Worm (Caenorhabditis elegans) whole organism, L4 larva: ENCODE results near the gene srd-38.

Experiments
- R02D3.7 ChIP-seq: fragments of 150-350 bp; sonication (generic microtip); optimal IDR thresholded peaks from 3 replicates; lab custom pipeline; 2014; ENCODE audit warnings: missing biosample characterization, missing genetic modification characterization
- Y48G9A.11 ChIP-seq: fragments of 200-800 bp; sonication (Bioruptor generic); IDR thresholded peaks from 2 replicates; pipeline ENCODE4 v1.3.6; 2022; ENCODE audit warnings: missing genetic modification reagents, missing genetic modification characterization, missing compliant biosample characterization
- ceh-62 ChIP-seq: sonication (generic microtip); optimal IDR thresholded peaks from 2 replicates; lab custom pipeline; 2017; ENCODE audit warnings: missing biosample characterization, missing genetic modification characterization
- dmd-8 ChIP-seq: fragments of 200-800 bp; sonication (Bioruptor generic); IDR thresholded peaks from 2 replicates; pipeline ENCODE4 v1.3.6; 2022; ENCODE audit warnings: missing genetic modification characterization, missing compliant biosample characterization
- dpl-1 ChIP-seq: fragments of 150-350 bp; optimal IDR thresholded peaks from 2 replicates; lab custom pipeline; 2014; ENCODE audit warnings: missing biosample characterization, missing genetic modification reagents, missing genetic modification characterization
- fkh-10 ChIP-seq: fragments of 150-350 bp; optimal IDR thresholded peaks from 2 replicates; lab custom pipeline; 2014; ENCODE audit warnings: missing biosample characterization, missing genetic modification reagents, missing genetic modification characterization
- fos-1 ChIP-seq: fragments of 150-350 bp; optimal IDR thresholded peaks from 2 replicates; lab custom pipeline; 2014; ENCODE audit warnings: missing biosample characterization, missing genetic modification characterization
- lin-39 ChIP-seq: fragments of 150-350 bp; optimal IDR thresholded peaks from 2 replicates; lab custom pipeline; 2014; ENCODE audit warnings: missing biosample characterization, missing genetic modification reagents, missing genetic modification characterization
- nhr-11 ChIP-seq: fragments of 150-350 bp; optimal IDR thresholded peaks from 2 replicates; lab custom pipeline; 2014; ENCODE audit warnings: missing biosample characterization, missing genetic modification characterization
- nhr-41 ChIP-seq: fragments of 200-800 bp; sonication (Bioruptor generic); IDR thresholded peaks from 2 replicates; pipeline ENCODE4 v1.3.6; 2022; ENCODE audit warnings: missing genetic modification reagents, missing genetic modification characterization, missing compliant biosample characterization
- nhr-42 ChIP-seq: fragments of 200-800 bp; sonication (Bioruptor generic); IDR thresholded peaks from 2 replicates; pipeline ENCODE4 v1.3.6; 2022; ENCODE audit warnings: missing genetic modification characterization, missing compliant biosample characterization
- skn-1 ChIP-seq: fragments of 150-350 bp; optimal IDR thresholded peaks from 2 replicates; lab custom pipeline; 2014; ENCODE audit warnings: missing biosample characterization, missing genetic modification characterization
- snpc-4 ChIP-seq: fragments of 150-350 bp; optimal IDR thresholded peaks from 2 replicates; lab custom pipeline; 2014; ENCODE audit warnings: missing biosample characterization, missing genetic modification characterization
- zfp-3 ChIP-seq: fragments of 200-800 bp; sonication (Bioruptor generic); conservative IDR thresholded peaks from 2 replicates; pipeline ENCODE4 v1.3.6; 2022; ENCODE audit warnings: missing genetic modification reagents, missing genetic modification characterization, missing compliant biosample characterization

- TF ChIP-seq R02D3.7 (tag; lab: Kevin White, UChicago) (no peak), fkh-10 (no peak), Y48G9A.11 (GFP tag; lab: Robert Waterston, UW) (no peak), ceh-62 (no peak), dpl-1 (no peak), dmd-8 (no peak), nhr-42 (GFP tag; lab: Robert Waterston, UW) (no peak), nhr-41 (no peak), snpc-4 (no peak), lin-39 (tag; lab: Kevin White, UChicago) (no peak), zfp-3 (GFP tag; lab: Robert Waterston, UW) (no peak), nhr-11 (tag; lab: Kevin White, UChicago) (no peak), fos-1 (tag; lab: Kevin White, UChicago) (no peak), skn-1 (tag; lab: Kevin White, UChicago) (no peak)
Observed at ce11 chrX:13300503-13300902, 8.9 kb downstream of the srd-38 start, which contains the start of gene srd-39.
